Worm (Caenorhabditis elegans): ENCODE measurements around the gene B0244.9.

B0244.9 gene

DNA sequence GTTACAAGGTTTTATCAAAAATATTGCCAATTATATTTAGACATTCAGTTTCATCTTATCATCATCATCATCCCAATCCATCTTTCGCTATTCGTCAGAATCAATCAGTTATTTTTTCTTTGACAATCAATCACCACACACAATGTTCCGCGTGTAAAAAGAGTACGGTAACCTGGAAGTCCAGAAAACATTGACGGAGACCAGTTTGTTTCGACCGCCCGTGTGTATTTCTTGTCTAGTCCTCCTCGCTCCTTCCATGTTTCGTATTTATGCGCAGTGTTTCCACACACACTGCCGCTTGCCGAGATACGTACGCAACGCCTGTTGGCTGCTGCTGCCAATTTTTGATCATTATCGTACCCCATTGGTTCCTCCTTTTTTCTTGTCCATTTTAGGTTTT, 20.2 kb downstream of the B0244.9 start (continued):
- TF ChIP-seq mxl-3 (GFP tag; optimal IDR thresholded peaks at IDR 0.05) (peak; percentile 95), zfp-3 (GFP tag; conservative IDR thresholded peaks at IDR 0.05) (no peak), madf-9 (GFP tag; conservative IDR thresholded peaks at IDR 0.05) (0 out of 2 replicates have a peak, but pooled peaks have one; percentile 42), lin-15B (tag; optimal IDR thresholded peaks at IDR 0.05) (no peak), D1046.2 (GFP tag; IDR thresholded peaks at IDR 0.05) (no peak), Y48G9A.11 (GFP tag; IDR thresholded peaks at IDR 0.05) (no peak), arid-1 (GFP tag; conservative IDR thresholded peaks at IDR 0.05) (no peak)

DNA sequence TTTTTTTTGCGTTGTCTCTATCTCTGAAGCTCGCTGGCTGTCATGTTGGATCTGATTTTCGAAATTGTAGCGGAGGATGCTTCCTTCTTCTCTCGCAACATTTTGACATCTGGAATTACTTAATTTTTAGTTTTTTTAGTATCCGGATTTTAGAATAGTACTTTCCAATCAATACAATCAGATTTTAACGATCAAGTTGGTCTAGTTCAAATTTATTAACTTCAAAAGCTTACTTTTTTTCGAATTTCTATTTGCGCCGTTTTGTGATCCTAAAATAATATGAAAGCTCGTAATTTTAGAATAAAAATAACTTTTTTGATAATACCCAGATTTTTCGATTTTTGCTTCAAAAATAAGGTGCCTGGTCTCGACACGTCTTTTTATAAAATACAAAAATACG, 20.8 kb downstream of the B0244.9 start, which contains the start of gene B0336.12:
Gene B0336.12 (minus strand): TSS at position 101 of the 400 bp plus-strand sequence.
- TF ChIP-seq lin-38 (GFP tag; IDR thresholded peaks at IDR 0.05), result 0 out of 2 replicates have a peak, but pooled peaks have one; percentile 22
- TF ChIP-seq pqm-1 (tag; optimal IDR thresholded peaks at IDR 0.05), result no peak

DNA sequence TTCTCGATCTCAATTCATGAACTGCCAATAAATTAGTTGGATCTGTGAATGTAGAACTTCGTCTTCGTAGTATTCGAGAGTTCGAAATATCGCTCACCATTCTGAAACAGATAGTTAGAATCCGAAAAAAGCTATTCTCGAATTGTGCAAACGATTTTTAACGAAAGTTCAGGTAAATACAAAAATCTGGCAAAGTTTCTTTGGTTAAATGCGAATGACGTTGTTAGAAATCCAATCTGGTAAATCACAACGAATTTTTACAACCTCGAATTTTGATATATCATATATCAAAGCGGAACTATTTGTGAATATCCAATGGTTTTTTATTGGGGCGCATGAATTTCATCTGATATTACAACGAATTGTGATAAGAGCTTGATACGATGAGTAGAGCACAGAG, 21.6 kb downstream of the B0244.9 start, which contains the start of gene hpo-28:
Gene hpo-28 (minus strand): TSS at position 101 of the 400 bp plus-strand sequence.
- TF ChIP-seq ceh-44 (GFP tag; IDR thresholded peaks at IDR 0.05), result no peak
- no peak for TF ChIP-seq nhr-41 (GFP tag; IDR thresholded peaks at IDR 0.05)
- TF ChIP-seq set-16 (GFP tag; IDR thresholded peaks at IDR 0.05), result no peak
- no peak for TF ChIP-seq nhr-28 (tag; optimal IDR thresholded peaks at IDR 0.05)
- no peak for TF ChIP-seq ceh-82 (tag; optimal IDR thresholded peaks at IDR 0.05)
- TF ChIP-seq attf-4 (tag; optimal IDR thresholded peaks at IDR 0.05), result no peak
- no peak for TF ChIP-seq nhr-102 (tag; optimal IDR thresholded peaks at IDR 0.05)
- TF ChIP-seq fos-1 (tag; optimal IDR thresholded peaks at IDR 0.05), result no peak
- no peak for TF ChIP-seq Y75B8A.6 (GFP tag; IDR thresholded peaks at IDR 0.05)
- TF ChIP-seq saeg-2 (GFP tag; IDR thresholded peaks at IDR 0.05), result no peak
- no peak for TF ChIP-seq nhr-25 (tag; optimal IDR thresholded peaks at IDR 0.05; ENCODE audit: borderline replicate concordance, insufficient read depth)
- no peak for TF ChIP-seq unc-39 (tag; optimal IDR thresholded peaks at IDR 0.05)
- TF ChIP-seq aha-1 (tag), result no peak
- no peak for TF ChIP-seq rbr-2 (tag; optimal IDR thresholded peaks at IDR 0.05)
- TF ChIP-seq dpl-1 (GFP tag; optimal IDR thresholded peaks at IDR 0.05), result no peak
- TF ChIP-seq mdt-29 (GFP tag; IDR thresholded peaks at IDR 0.05), result no peak
- TF ChIP-seq snpc-1.2 (GFP tag; IDR thresholded peaks at IDR 0.05), result no peak
- no peak for TF ChIP-seq Y5F2A.4 (GFP tag; optimal IDR thresholded peaks at IDR 0.05)
- no peak for TF ChIP-seq lin-1 (GFP tag; IDR thresholded peaks at IDR 0.05)

DNA sequence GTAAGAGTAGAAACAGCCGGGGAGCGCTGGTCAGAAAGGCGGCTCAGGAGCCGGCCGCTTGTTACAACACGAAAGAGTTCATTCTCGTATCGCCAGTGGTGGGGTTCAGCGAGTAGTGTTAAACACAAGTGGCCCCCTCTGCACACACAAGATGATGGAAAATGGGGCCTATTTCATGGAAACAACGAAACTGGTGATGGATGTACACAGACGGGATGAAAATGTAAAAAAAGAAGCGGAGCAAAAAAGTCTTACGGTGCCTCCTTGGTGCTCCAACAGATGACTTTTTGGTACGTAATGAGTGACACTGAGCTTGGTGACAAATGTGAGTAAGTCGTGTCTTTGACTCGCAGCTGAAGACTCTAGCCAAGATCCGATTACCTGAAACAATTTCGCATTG, 22.8 kb downstream of the B0244.9 start:
- TF ChIP-seq ctbp-1 (GFP tag; IDR thresholded peaks at IDR 0.05), result 0 out of 2 replicates have a peak, but pooled peaks have one; percentile 17
- peak; percentile 1 for TF ChIP-seq mes-2 (tag; optimal IDR thresholded peaks at IDR 0.05; ENCODE audit: poor library complexity, severe bottlenecking)
- 0 out of 2 replicates have a peak, but pooled peaks have one; percentile 29 for TF ChIP-seq egl-43 (GFP tag; IDR thresholded peaks at IDR 0.05)
- no peak for TF ChIP-seq F44E2.7 (GFP tag; IDR thresholded peaks at IDR 0.05)
- TF ChIP-seq daf-16 (GFP tag; optimal IDR thresholded peaks at IDR 0.05), result peak in 1 of 2 experiments; percentile 5
- TF ChIP-seq daf-16 (tag; optimal IDR thresholded peaks at IDR 0.05), result no peak
- TF ChIP-seq ceh-32 (tag; optimal IDR thresholded peaks at IDR 0.05; ENCODE audit: poor library complexity), result no peak
- TF ChIP-seq D1046.2 (GFP tag; IDR thresholded peaks at IDR 0.05), result no peak
- no peak for TF ChIP-seq saeg-2 (GFP tag; IDR thresholded peaks at IDR 0.05)
- TF ChIP-seq F26F4.8 (GFP tag; conservative IDR thresholded peaks at IDR 0.05), result 0 out of 2 replicates have a peak, but pooled peaks have one; percentile 5
- TF ChIP-seq hlh-11 (tag; optimal IDR thresholded peaks at IDR 0.05), result peak; percentile 30
- TF ChIP-seq nhr-11 (tag; optimal IDR thresholded peaks at IDR 0.05), result peak; percentile 27

All from whole organism, L4 larva.